Worm (Caenorhabditis elegans): Measurements from ENCODE around the gene T15B7.1.

- TF ChIP-seq ref-1 (GFP tag; conservative IDR thresholded peaks at IDR 0.05) (no peak), klf-2 (GFP tag; conservative IDR thresholded peaks at IDR 0.05) (peak; percentile 41; the same call in 1 of the 2 replicates), med-1 (GFP tag; optimal IDR thresholded peaks at IDR 0.05; ENCODE audit: insufficient read depth) (no peak), tab-1 (GFP tag; IDR thresholded peaks at IDR 0.05) (peak; percentile 71), cog-1 (tag; optimal IDR thresholded peaks at IDR 0.05) (no peak), T22C8.4 (GFP tag; IDR thresholded peaks at IDR 0.05) (no peak), flt-1 (GFP tag; IDR thresholded peaks at IDR 0.05) (peak; percentile 60; the same call in 1 of the 2 replicates), ztf-23 (GFP tag; IDR thresholded peaks at IDR 0.05) (no peak), ztf-29 (GFP tag; IDR thresholded peaks at IDR 0.05) (no peak)
These were observed 38.1 kb downstream of the T15B7.1 start for ce11 chrV:6880623-6881022.

All from whole organism, midembryonic.